Fruit fly (Drosophila melanogaster) whole organism, prepupa: Measurements from ENCODE around the gene RanGAP.
A peak's percentile ranks its signal among the peaks of the same experiment; 100 is the strongest.

ENCODE experiments used
- CG16779 ChIP-seq: fragments of 200-800 bp; sonication (Bioruptor generic); optimal IDR thresholded peaks from 3 replicates; lab custom pipeline; 2017; ENCODE audit warnings: missing biosample characterization, mild to moderate bottlenecking, missing genetic modification characterization
- CG3032 ChIP-seq: fragments of 200-800 bp; optimal IDR thresholded peaks from 2 replicates; lab custom pipeline; 2019; ENCODE audit warnings: missing biosample characterization, mild to moderate bottlenecking, missing genetic modification characterization, moderate library complexity
- CG6854 ChIP-seq: fragments of 200-800 bp; sonication (Bioruptor generic); optimal IDR thresholded peaks from 2 replicates; lab custom pipeline; 2017; ENCODE audit warnings: missing biosample characterization, mild to moderate bottlenecking, missing genetic modification characterization
- Lpt ChIP-seq: fragments of 200-800 bp; sonication (Bioruptor generic); optimal IDR thresholded peaks from 3 replicates; lab custom pipeline; 2016; ENCODE audit warnings: missing biosample characterization, missing genetic modification characterization
- dsx ChIP-seq: fragments of 200-800 bp; optimal IDR thresholded peaks from 3 replicates; lab custom pipeline; 2019; ENCODE audit warnings: missing biosample characterization, mild to moderate bottlenecking, missing genetic modification characterization, moderate library complexity; ENCODE audit not compliant: poor library complexity, severe bottlenecking
- fkh ChIP-seq: fragments of 200-800 bp; sonication (Bioruptor generic); optimal IDR thresholded peaks from 3 replicates; lab custom pipeline; 2017; ENCODE audit warnings: missing biosample characterization, mild to moderate bottlenecking, missing genetic modification characterization, moderate library complexity

- no peak for TF ChIP-seq dsx (GFP tag; lab: Kevin White, UChicago)
- TF ChIP-seq CG16779 (tag; lab: Kevin White, UChicago) = no peak
- TF ChIP-seq CG6854 (GFP tag; lab: Kevin White, UChicago) = no peak
- TF ChIP-seq CG3032 = no peak
- peak; percentile 6 for TF ChIP-seq Lpt (GFP tag; lab: Kevin White, UChicago)
- peak; percentile 8 for TF ChIP-seq fkh
These were observed 8.5 kb upstream of the RanGAP start for dm6 chr2L:19433292-19433691.
